Worm (Caenorhabditis elegans) whole organism, late embryonic: ENCODE data around the gene epic-1.
A peak's percentile ranks its signal among the peaks of the same experiment; 100 is the strongest.

Experiments used
- C08G9.2 ChIP-seq: sonication (generic microtip); optimal IDR thresholded peaks from 2 replicates; lab custom pipeline; 2016; ENCODE audit warnings: mild to moderate bottlenecking, missing genetic modification characterization, moderate library complexity, missing compliant biosample characterization
- F13H6.1 ChIP-seq: sonication (generic microtip); optimal IDR thresholded peaks from 2 replicates; lab custom pipeline; 2016; ENCODE audit warnings: missing genetic modification characterization, missing compliant biosample characterization
- K02D7.2 ChIP-seq: sonication (generic microtip); optimal IDR thresholded peaks from 2 replicates; lab custom pipeline; 2017; ENCODE audit warnings: mild to moderate bottlenecking, missing genetic modification characterization, missing compliant biosample characterization
- K09A11.1 ChIP-seq: sonication (generic microtip); optimal IDR thresholded peaks from 2 replicates; lab custom pipeline; 2017; ENCODE audit warnings: antibody characterized with exemption, mild to moderate bottlenecking, missing genetic modification characterization, missing compliant biosample characterization; ENCODE audit not compliant: insufficient read depth
- Y22D7AL.16 ChIP-seq: sonication (generic microtip); optimal IDR thresholded peaks from 2 replicates; lab custom pipeline; 2016; ENCODE audit warnings: missing genetic modification characterization, missing compliant biosample characterization
- ama-1 ChIP-seq: fragments of 150-350 bp; optimal IDR thresholded peaks from 2 replicates; lab custom pipeline; 2014
- ceh-14 ChIP-seq: sonication (generic microtip); optimal IDR thresholded peaks from 2 replicates; lab custom pipeline; 2016; ENCODE audit warnings: missing genotype, missing genetic modification characterization, missing compliant biosample characterization
- ceh-22 ChIP-seq: sonication (generic microtip); optimal IDR thresholded peaks from 2 replicates; lab custom pipeline; 2017; ENCODE audit warnings: missing biosample characterization, missing genetic modification characterization
- ceh-30 ChIP-seq: fragments of 150-350 bp; optimal IDR thresholded peaks from 2 replicates; lab custom pipeline; 2014; ENCODE audit warnings: missing biosample characterization, missing genetic modification characterization
- ceh-34 ChIP-seq: sonication (generic microtip); optimal IDR thresholded peaks from 2 replicates; lab custom pipeline; 2016; ENCODE audit warnings: mild to moderate bottlenecking, missing genetic modification characterization, missing compliant biosample characterization
- ceh-45 ChIP-seq: fragments of 200-800 bp; sonication (Bioruptor generic); IDR thresholded peaks from 2 replicates; pipeline ENCODE4 v1.3.6; 2022; ENCODE audit warnings: missing genetic modification reagents, missing genetic modification characterization, missing compliant biosample characterization
- ceh-48 ChIP-seq: sonication (generic microtip); optimal IDR thresholded peaks from 2 replicates; lab custom pipeline; 2016; ENCODE audit warnings: missing genetic modification characterization, inconsistent platforms, missing compliant biosample characterization
- ceh-9 ChIP-seq: sonication (generic microtip); optimal IDR thresholded peaks from 2 replicates; lab custom pipeline; 2016; ENCODE audit warnings: mild to moderate bottlenecking, missing genetic modification characterization, inconsistent platforms, missing compliant biosample characterization
- elt-2 ChIP-seq: sonication (generic microtip); optimal IDR thresholded peaks from 2 replicates; lab custom pipeline; 2016; ENCODE audit warnings: missing genetic modification reagents, missing genetic modification characterization, missing compliant biosample characterization
- elt-4 ChIP-seq: sonication (generic microtip); optimal IDR thresholded peaks from 2 replicates; lab custom pipeline; 2016; ENCODE audit warnings: missing genetic modification characterization, missing compliant biosample characterization
- eyg-1 ChIP-seq: sonication (generic microtip); optimal IDR thresholded peaks from 2 replicates; lab custom pipeline; 2016; ENCODE audit warnings: missing genotype, missing genetic modification characterization, missing compliant biosample characterization
- fkh-10 ChIP-seq: fragments of 150-350 bp; optimal IDR thresholded peaks from 2 replicates; lab custom pipeline; 2014; ENCODE audit warnings: missing biosample characterization, missing genetic modification reagents, missing genetic modification characterization
- hlh-30 ChIP-seq: sonication (generic microtip); optimal IDR thresholded peaks from 2 replicates; lab custom pipeline; 2017; ENCODE audit warnings: antibody characterized with exemption, missing genetic modification characterization, missing compliant biosample characterization; ENCODE audit not compliant: insufficient read depth
- madf-2 ChIP-seq: sonication (generic microtip); optimal IDR thresholded peaks from 2 replicates; lab custom pipeline; 2017; ENCODE audit warnings: missing genetic modification characterization, missing compliant biosample characterization
- mec-3 ChIP-seq: sonication (generic microtip); optimal IDR thresholded peaks from 2 replicates; lab custom pipeline; 2016; ENCODE audit warnings: borderline replicate concordance, missing genetic modification characterization, missing compliant biosample characterization
- nhr-232 ChIP-seq: sonication (generic microtip); optimal IDR thresholded peaks from 2 replicates; lab custom pipeline; 2016; ENCODE audit warnings: missing genetic modification characterization, missing compliant biosample characterization
- odd-2 ChIP-seq: sonication (generic microtip); optimal IDR thresholded peaks from 2 replicates; lab custom pipeline; 2017; ENCODE audit warnings: antibody characterized with exemption, mild to moderate bottlenecking, missing genetic modification characterization, missing compliant biosample characterization
- pat-9 ChIP-seq: fragments of 200-800 bp; sonication (Bioruptor generic); optimal IDR thresholded peaks from 2 replicates; lab custom pipeline; 2018; ENCODE audit warnings: mild to moderate bottlenecking, missing genetic modification characterization, moderate library complexity, missing compliant biosample characterization
- pax-1 ChIP-seq: fragments of 150-350 bp; optimal IDR thresholded peaks from 2 replicates; lab custom pipeline; 2014; ENCODE audit warnings: missing biosample characterization, missing genetic modification characterization
- pha-2 ChIP-seq: sonication (generic microtip); optimal IDR thresholded peaks from 2 replicates; lab custom pipeline; 2017; ENCODE audit warnings: mild to moderate bottlenecking, missing genetic modification characterization, missing compliant biosample characterization
- pqm-1 ChIP-seq: sonication (generic microtip); optimal IDR thresholded peaks from 2 replicates; lab custom pipeline; 2016; ENCODE audit warnings: missing genetic modification characterization, missing compliant biosample characterization
- sox-2 ChIP-seq: fragments of 200-800 bp; sonication (Bioruptor generic); IDR thresholded peaks from 2 replicates; pipeline ENCODE4 v1.3.6; 2022; ENCODE audit warnings: missing genetic modification reagents, missing genetic modification characterization, missing compliant biosample characterization
- syd-9 ChIP-seq: sonication (generic microtip); optimal IDR thresholded peaks from 2 replicates; lab custom pipeline; 2016; ENCODE audit warnings: mild to moderate bottlenecking, missing genetic modification characterization, moderate library complexity, missing compliant biosample characterization
- tbx-2 ChIP-seq: sonication (generic microtip); optimal IDR thresholded peaks from 2 replicates; lab custom pipeline; 2016; ENCODE audit warnings: missing genetic modification characterization, missing compliant biosample characterization
- unc-86 ChIP-seq: sonication (generic microtip); optimal IDR thresholded peaks from 2 replicates; lab custom pipeline; 2016; ENCODE audit warnings: missing genetic modification characterization, missing compliant biosample characterization
- zip-5 ChIP-seq: sonication (generic microtip); optimal IDR thresholded peaks from 2 replicates; lab custom pipeline; 2016; ENCODE audit warnings: missing genetic modification characterization, missing compliant biosample characterization

Gene epic-1

DNA sequence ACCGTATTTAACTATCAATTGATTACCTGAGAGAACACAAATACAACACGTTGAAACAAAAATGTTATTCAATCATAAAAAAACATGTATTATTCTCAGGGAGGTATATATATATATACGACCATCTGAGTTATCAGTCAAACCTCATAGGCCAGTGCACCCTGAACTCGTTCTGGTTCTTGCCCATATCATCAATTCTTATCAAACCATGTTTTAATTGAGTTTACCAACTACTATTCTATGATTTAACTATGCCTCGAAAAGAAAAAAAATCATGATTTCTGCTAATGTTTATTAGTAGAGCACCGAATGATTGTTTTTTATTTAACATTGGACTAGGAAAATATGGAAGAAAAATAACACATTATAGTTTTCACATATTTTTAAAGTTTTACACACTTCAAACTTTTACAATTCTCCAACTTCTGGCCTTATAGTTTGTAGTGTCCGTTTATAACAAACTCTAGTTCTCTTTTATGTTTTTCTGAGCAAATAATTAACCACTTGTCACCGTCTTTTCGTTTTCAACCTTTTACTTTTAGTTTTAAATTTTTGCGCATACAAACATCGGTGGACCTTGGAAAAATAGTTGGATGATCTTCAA lies 39.4 kb downstream of the epic-1 start:
- no peak for TF ChIP-seq elt-4
- no peak for TF ChIP-seq syd-9 (tag; lab: Kevin White, UChicago)
- no peak for TF ChIP-seq pha-2 (tag; lab: Kevin White, UChicago)
- TF ChIP-seq elt-2 (tag; lab: Kevin White, UChicago): peak; percentile 10
- TF ChIP-seq C08G9.2: no peak

ce11 chrIV:17431287-17431686 lies 40.4 kb downstream of the epic-1 start, which contains the start of gene lact-6:
Gene lact-6, minus strand, starts transcription at chrIV:17431387.
- TF ChIP-seq sox-2 (GFP tag; lab: Robert Waterston, UW) (no peak), ceh-14 (tag; lab: Kevin White, UChicago) (no peak), C08G9.2 (no peak), ceh-34 (tag; lab: Kevin White, UChicago) (no peak), odd-2 (tag; lab: Kevin White, UChicago) (no peak), ceh-22 (tag; lab: Kevin White, UChicago) (no peak), Y22D7AL.16 (tag; lab: Kevin White, UChicago) (no peak), ceh-45 (GFP tag; lab: Robert Waterston, UW) (no peak), K02D7.2 (tag; lab: Kevin White, UChicago) (no peak), F13H6.1 (tag; lab: Kevin White, UChicago) (no peak), ama-1 (lab: Kevin White, UChicago) (no peak), unc-86 (tag; lab: Kevin White, UChicago) (no peak), tbx-2 (tag; lab: Kevin White, UChicago) (no peak), hlh-30 (tag; lab: Kevin White, UChicago) (no peak), eyg-1 (no peak), ceh-30 (tag; lab: Kevin White, UChicago) (no peak)

DNA sequence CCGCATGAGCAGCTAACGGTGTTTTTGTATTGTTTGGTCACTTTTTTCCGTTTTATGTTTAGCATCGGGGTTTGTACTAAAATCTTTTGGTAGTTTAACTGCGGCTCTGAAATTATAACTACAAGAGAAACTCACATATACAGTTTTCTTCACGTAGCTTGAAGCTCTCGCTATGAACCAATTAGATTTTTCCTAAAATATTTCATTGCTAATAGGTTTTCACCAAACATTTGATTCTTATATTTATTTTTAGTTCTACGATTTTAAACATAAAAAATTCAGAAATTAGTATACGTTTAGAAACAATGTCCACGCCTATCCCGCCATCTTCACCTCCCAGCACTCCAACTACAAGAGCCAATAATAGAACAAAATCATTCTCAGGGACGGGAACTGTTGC lies 44.3 kb downstream of the epic-1 start, which contains the start of gene C06A12.3:
Gene C06A12.3 (plus strand): TSS at position 301 of the 400 bp plus-strand sequence.
- TF ChIP-seq zip-5 (tag; lab: Kevin White, UChicago) (no peak), mec-3 (no peak), pqm-1 (tag; lab: Kevin White, UChicago) (no peak), pax-1 (tag; lab: Kevin White, UChicago) (no peak), nhr-232 (no peak), hlh-30 (tag; lab: Kevin White, UChicago) (no peak), fkh-10 (GFP tag; lab: Kevin White, UChicago) (no peak), sox-2 (GFP tag; lab: Robert Waterston, UW) (no peak)
- TF ChIP-seq, all 69 proteins: peak for 0

DNA sequence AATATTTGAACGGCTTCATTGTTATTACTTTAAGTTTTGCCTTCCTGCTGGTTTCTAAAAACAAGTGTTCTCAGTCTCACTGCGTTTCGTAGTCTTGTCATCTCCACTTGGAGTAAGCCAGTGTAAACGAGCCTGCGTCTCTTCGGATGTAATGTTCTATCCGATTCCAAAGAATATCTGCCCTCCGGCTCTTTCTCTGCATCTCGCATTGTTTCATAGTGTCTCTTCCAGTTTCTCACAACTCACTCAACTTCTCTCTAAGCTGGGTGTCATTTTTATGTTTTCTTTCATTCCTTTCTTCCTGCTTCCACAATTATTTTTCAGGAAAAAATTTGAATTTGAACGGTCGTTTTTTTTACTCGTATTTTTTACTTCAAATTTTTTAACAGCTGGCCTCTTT lies 44.8 kb downstream of the epic-1 start:
- TF ChIP-seq ceh-9 (tag; lab: Kevin White, UChicago) (no peak), ceh-22 (tag; lab: Kevin White, UChicago) (no peak), pha-2 (tag; lab: Kevin White, UChicago) (no peak), pat-9 (tag; lab: Kevin White, UChicago) (no peak), madf-2 (tag; lab: Kevin White, UChicago) (no peak), ceh-48 (tag; lab: Kevin White, UChicago) (no peak), C08G9.2 (no peak), K09A11.1 (tag; lab: Kevin White, UChicago) (no peak)
